Fruit fly (Drosophila melanogaster) whole organism, embryonic: ENCODE measurements around the gene CG15337.

Experiments used
- ATbp ChIP-seq: fragments of 200-800 bp; sonication (Bioruptor generic); optimal IDR thresholded peaks from 2 replicates; lab custom pipeline; 2017; ENCODE audit warnings: missing biosample characterization, mild to moderate bottlenecking, missing genetic modification characterization, missing genetic modification reagents
- CG10321 ChIP-seq: fragments of 200-800 bp; sonication (Bioruptor generic); IDR thresholded peaks from 2 replicates; pipeline ENCODE4 v1.3.6; 2022; ENCODE audit warnings: missing biosample characterization, missing genetic modification characterization
- CG10979 ChIP-seq: fragments of 200-800 bp; sonication (Bioruptor generic); optimal IDR thresholded peaks from 2 replicates; lab custom pipeline; 2018; ENCODE audit warnings: missing biosample characterization, mild to moderate bottlenecking, missing genetic modification characterization, moderate library complexity
- CG11560 ChIP-seq: fragments of 200-800 bp; sonication (Bioruptor generic); IDR thresholded peaks from 3 replicates; pipeline ENCODE4 v1.3.6; 2022; ENCODE audit warnings: missing biosample characterization, missing genetic modification characterization
- CG12104 ChIP-seq: fragments of 200-800 bp; sonication (Bioruptor generic); optimal IDR thresholded peaks from 3 replicates; lab custom pipeline; 2016; ENCODE audit warnings: missing biosample characterization, missing genetic modification characterization
- CG12155 ChIP-seq: fragments of 200-800 bp; sonication (Bioruptor generic); optimal IDR thresholded peaks from 3 replicates; lab custom pipeline; 2016; ENCODE audit warnings: missing biosample characterization, missing genetic modification characterization
- CG12744 ChIP-seq: fragments of 200-800 bp; sonication (Bioruptor generic); optimal IDR thresholded peaks from 2 replicates; lab custom pipeline; 2016; ENCODE audit warnings: missing biosample characterization, missing genetic modification characterization
- CG14014 ChIP-seq: fragments of 200-800 bp; sonication (Bioruptor generic); IDR thresholded peaks from 2 replicates; pipeline ENCODE4 v1.3.6; 2022; ENCODE audit warnings: missing biosample characterization, missing genetic modification characterization
- CG14441 ChIP-seq: fragments of 200-800 bp; sonication (Bioruptor generic); IDR thresholded peaks from 2 replicates; pipeline ENCODE4 v1.3.6; 2022; ENCODE audit warnings: missing biosample characterization, missing genetic modification characterization
- CG15601 ChIP-seq: fragments of 200-800 bp; sonication (Bioruptor generic); optimal IDR thresholded peaks from 3 replicates; lab custom pipeline; 2019; ENCODE audit warnings: missing biosample characterization, mild to moderate bottlenecking, missing genetic modification characterization, moderate library complexity
- CG1603 ChIP-seq: fragments of 200-800 bp; sonication (Bioruptor generic); optimal IDR thresholded peaks from 2 replicates; lab custom pipeline; 2019; ENCODE audit warnings: missing biosample characterization, mild to moderate bottlenecking, missing genetic modification characterization, moderate library complexity
- CG17612 ChIP-seq: fragments of 200-800 bp; sonication (Bioruptor generic); IDR thresholded peaks from 2 replicates; pipeline ENCODE4 v1.3.6; 2022; ENCODE audit warnings: missing biosample characterization, missing genetic modification characterization
- CG1832 ChIP-seq: fragments of 200-800 bp; sonication (Bioruptor generic); optimal IDR thresholded peaks from 2 replicates; lab custom pipeline; 2017; ENCODE audit warnings: missing biosample characterization, mild to moderate bottlenecking, missing genetic modification characterization, inconsistent platforms
- CG2199 ChIP-seq: fragments of 200-800 bp; sonication (Bioruptor generic); IDR thresholded peaks from 3 replicates; pipeline ENCODE4 v1.3.6; 2022; ENCODE audit warnings: missing biosample characterization, missing genetic modification characterization
- CG33557 ChIP-seq: fragments of 200-800 bp; sonication (Bioruptor generic); optimal IDR thresholded peaks from 2 replicates; lab custom pipeline; 2019; ENCODE audit warnings: missing biosample characterization, mild to moderate bottlenecking, missing genetic modification characterization, moderate library complexity
- CG6254 ChIP-seq: fragments of 200-800 bp; sonication (Bioruptor generic); optimal IDR thresholded peaks from 3 replicates; lab custom pipeline; 2017; ENCODE audit warnings: mild to moderate bottlenecking, missing biosample characterization, missing genetic modification reagents, missing genetic modification characterization
- CG6813 ChIP-seq: fragments of 200-800 bp; sonication (Bioruptor generic); optimal IDR thresholded peaks from 2 replicates; lab custom pipeline; 2017; ENCODE audit warnings: missing biosample characterization, missing genetic modification characterization, mild to moderate bottlenecking, moderate library complexity, missing genetic modification reagents
- CG8281 ChIP-seq: fragments of 200-800 bp; sonication (Bioruptor generic); optimal IDR thresholded peaks from 2 replicates; lab custom pipeline; 2018; ENCODE audit warnings: missing biosample characterization, mild to moderate bottlenecking, missing genetic modification characterization, moderate library complexity
- CG9876 ChIP-seq: fragments of 200-800 bp; sonication (Bioruptor generic); optimal IDR thresholded peaks from 2 replicates; lab custom pipeline; 2016; ENCODE audit warnings: missing biosample characterization, missing genetic modification characterization
- E2f1 ChIP-seq: fragments of 200-800 bp; sonication (Bioruptor generic); IDR thresholded peaks from 2 replicates; pipeline ENCODE4 v1.3.6; 2022; ENCODE audit warnings: missing biosample characterization, missing genetic modification characterization
- E2f2 ChIP-seq: fragments of 200-800 bp; sonication (Bioruptor generic); IDR thresholded peaks from 2 replicates; pipeline ENCODE4 v1.3.6; 2022; ENCODE audit warnings: missing biosample characterization, missing genetic modification characterization
- Elba2 ChIP-seq: fragments of 200-800 bp; sonication (Bioruptor generic); optimal IDR thresholded peaks from 3 replicates; lab custom pipeline; 2016; ENCODE audit warnings: missing biosample characterization, missing genetic modification characterization
- HLH4C ChIP-seq: fragments of 200-800 bp; sonication (Bioruptor generic); IDR thresholded peaks from 3 replicates; pipeline ENCODE4 v1.3.6; 2022; ENCODE audit warnings: missing biosample characterization, missing genetic modification characterization; ENCODE audit not compliant: partially characterized antibody
- Hmr ChIP-seq: fragments of 200-800 bp; sonication (Bioruptor generic); optimal IDR thresholded peaks from 3 replicates; lab custom pipeline; 2017; ENCODE audit warnings: mild to moderate bottlenecking, missing biosample characterization, missing genetic modification reagents, missing genetic modification characterization
- Jarid2 ChIP-seq: fragments of 200-800 bp; sonication (Bioruptor generic); optimal IDR thresholded peaks from 3 replicates; lab custom pipeline; 2017; ENCODE audit warnings: mild to moderate bottlenecking, missing biosample characterization, missing genetic modification reagents, missing genetic modification characterization
- Lhr ChIP-seq: fragments of 200-800 bp; sonication (Bioruptor generic); optimal IDR thresholded peaks from 3 replicates; lab custom pipeline; 2017; ENCODE audit warnings: mild to moderate bottlenecking, missing biosample characterization, missing genetic modification reagents, missing genetic modification characterization
- MBD-R2 ChIP-seq: fragments of 200-800 bp; sonication (Bioruptor generic); IDR thresholded peaks from 2 replicates; pipeline ENCODE4 v1.3.6; 2022; ENCODE audit warnings: missing biosample characterization, missing genetic modification characterization
- Nf-YB ChIP-seq: fragments of 200-800 bp; sonication (Bioruptor generic); optimal IDR thresholded peaks from 3 replicates; lab custom pipeline; 2019; ENCODE audit warnings: missing biosample characterization, mild to moderate bottlenecking, missing genetic modification characterization, moderate library complexity
- Oli ChIP-seq: fragments of 200-800 bp; sonication (Bioruptor generic); optimal IDR thresholded peaks from 2 replicates; lab custom pipeline; 2018; ENCODE audit warnings: missing biosample characterization, mild to moderate bottlenecking, missing genetic modification characterization, moderate library complexity
- Ssrp ChIP-seq: fragments of 200-800 bp; sonication (Bioruptor generic); optimal IDR thresholded peaks from 2 replicates; lab custom pipeline; 2018; ENCODE audit warnings: missing biosample characterization, mild to moderate bottlenecking, missing genetic modification characterization, moderate library complexity
- amos ChIP-seq: fragments of 200-800 bp; sonication (Bioruptor generic); IDR thresholded peaks from 2 replicates; pipeline ENCODE4 v1.3.6; 2022; ENCODE audit warnings: missing biosample characterization, missing genetic modification characterization; ENCODE audit not compliant: partially characterized antibody
- bsh ChIP-seq, 2 experiments: fragments of 200-800 bp; sonication (Bioruptor generic); optimal IDR thresholded peaks; 2 replicates each; lab custom pipeline; 2017 to 2018; ENCODE audit warnings: mild to moderate bottlenecking in 2 of 2, missing biosample characterization in 2 of 2, missing genetic modification characterization in 2 of 2, moderate library complexity in 1 of 2
- corto ChIP-seq: fragments of 200-800 bp; sonication (Bioruptor generic); optimal IDR thresholded peaks from 2 replicates; lab custom pipeline; 2016; ENCODE audit warnings: missing biosample characterization, mild to moderate bottlenecking, missing genetic modification characterization, moderate library complexity
- cwo ChIP-seq: fragments of 200-800 bp; sonication (Bioruptor generic); optimal IDR thresholded peaks from 3 replicates; lab custom pipeline; 2017; ENCODE audit warnings: missing biosample characterization, missing genetic modification characterization, mild to moderate bottlenecking, moderate library complexity, missing genetic modification reagents
- dati ChIP-seq: fragments of 200-800 bp; sonication (Bioruptor generic); IDR thresholded peaks from 2 replicates; pipeline ENCODE4 v1.3.6; 2022; ENCODE audit warnings: missing biosample characterization, missing genetic modification characterization
- eve ChIP-seq, 2 experiments: fragments of >200 bp; optimal IDR thresholded peaks; 2 replicates each; lab custom pipeline; 2017; ENCODE audit warnings: missing biosample characterization in 2 of 2, missing genetic modification characterization in 2 of 2
- fd64A ChIP-seq: fragments of 200-800 bp; sonication (Bioruptor generic); optimal IDR thresholded peaks from 3 replicates; lab custom pipeline; 2018; ENCODE audit warnings: missing biosample characterization, mild to moderate bottlenecking, missing genetic modification characterization
- fru ChIP-seq: fragments of >200 bp; optimal IDR thresholded peaks from 2 replicates; lab custom pipeline; 2017
- gt ChIP-seq: fragments of 200-800 bp; sonication (Bioruptor generic); IDR thresholded peaks from 2 replicates; pipeline ENCODE4 v1.3.6; 2022; ENCODE audit warnings: missing biosample characterization, missing genetic modification characterization
- h ChIP-seq: fragments of >200 bp; optimal IDR thresholded peaks from 2 replicates; lab custom pipeline; 2017
- insv ChIP-seq, 2 experiments: fragments of 200-800 bp; sonication (Bioruptor generic); optimal IDR thresholded peaks; 3 replicates each; lab custom pipeline; 2016 to 2018; ENCODE audit warnings: missing biosample characterization in 2 of 2, missing genetic modification characterization in 2 of 2
- mam ChIP-seq: fragments of 200-800 bp; sonication (Bioruptor generic); optimal IDR thresholded peaks from 3 replicates; lab custom pipeline; 2016; ENCODE audit warnings: missing biosample characterization, missing genetic modification characterization
- mld ChIP-seq: fragments of 200-800 bp; sonication (Bioruptor generic); IDR thresholded peaks from 3 replicates; pipeline ENCODE4 v1.3.6; 2022; ENCODE audit warnings: missing biosample characterization, missing genetic modification characterization; ENCODE audit not compliant: partially characterized antibody
- scrt ChIP-seq: fragments of 200-800 bp; sonication (Bioruptor generic); optimal IDR thresholded peaks from 2 replicates; lab custom pipeline; 2018; ENCODE audit warnings: missing biosample characterization, mild to moderate bottlenecking, missing genetic modification characterization, moderate library complexity
- tap ChIP-seq: fragments of 200-800 bp; optimal IDR thresholded peaks from 3 replicates; lab custom pipeline; 2019; ENCODE audit warnings: missing biosample characterization, mild to moderate bottlenecking, missing genetic modification characterization, moderate library complexity
- tgo ChIP-seq: fragments of 200-800 bp; sonication (Bioruptor generic); IDR thresholded peaks from 3 replicates; pipeline ENCODE4 v1.3.6; 2022; ENCODE audit warnings: missing biosample characterization, missing genetic modification characterization
- tup ChIP-seq: fragments of 200-800 bp; sonication (Bioruptor generic); optimal IDR thresholded peaks from 2 replicates; lab custom pipeline; 2016; ENCODE audit warnings: missing biosample characterization, mild to moderate bottlenecking, missing genetic modification characterization, moderate library complexity
- wor ChIP-seq: fragments of 200-800 bp; sonication (Bioruptor generic); IDR thresholded peaks from 2 replicates; pipeline ENCODE4 v1.3.6; 2022; ENCODE audit warnings: missing biosample characterization, missing genetic modification characterization
- zen ChIP-seq: fragments of 200-800 bp; sonication (Bioruptor generic); optimal IDR thresholded peaks from 3 replicates; lab custom pipeline; 2018; ENCODE audit warnings: missing biosample characterization, mild to moderate bottlenecking, missing genetic modification characterization, moderate library complexity
- zfh2 ChIP-seq: fragments of 200-800 bp; sonication (Bioruptor generic); optimal IDR thresholded peaks from 2 replicates; lab custom pipeline; 2016; ENCODE audit warnings: missing biosample characterization, missing genetic modification characterization

The CG15337 gene

dm6 chrX:8196598-8197228 is 36.9 kb downstream of the CG15337 start (continued):
- TF ChIP-seq mld (GFP tag; lab: Robert Waterston, UW), result no peak
- no peak for TF ChIP-seq CG33557 (GFP tag; lab: Kevin White, UChicago)
- TF ChIP-seq CG14014, result peak; percentile 57; the same call in 1 of the 2 replicates
- peak; percentile 39; the same call in 1 of the 2 replicates for TF ChIP-seq E2f2
- TF ChIP-seq CG1603 (tag; lab: Kevin White, UChicago), result peak; percentile 77
- no peak for TF ChIP-seq HLH4C (GFP tag; lab: Robert Waterston, UW)
- no peak for TF ChIP-seq mam
- TF ChIP-seq CG11560, result peak; percentile 52; the same call in 1 of the 3 replicates
- no peak for TF ChIP-seq CG2199 (GFP tag; lab: Robert Waterston, UW)
- TF ChIP-seq Lhr (GFP tag; lab: Kevin White, UChicago), result no peak
- TF ChIP-seq Elba2 (GFP tag; lab: Kevin White, UChicago), result no peak
- TF ChIP-seq fru, result no peak
- no peak for TF ChIP-seq gt (GFP tag; lab: Robert Waterston, UW)
- TF ChIP-seq zfh2, result no peak
- peak; percentile 17 to 67 for TF ChIP-seq bsh (GFP tag; optimal IDR thresholded peaks at IDR 0.05; lab: Kevin White, UChicago)
- no peak for TF ChIP-seq CG12155 (GFP tag; lab: Kevin White, UChicago)
- no peak for TF ChIP-seq CG12744 (GFP tag; lab: Kevin White, UChicago)
- no peak for TF ChIP-seq CG9876 (GFP tag; lab: Kevin White, UChicago)
- TF ChIP-seq dati (GFP tag; lab: Robert Waterston, UW), result no peak
- TF ChIP-seq corto (GFP tag; lab: Kevin White, UChicago), result no peak
- TF ChIP-seq E2f1 (GFP tag; lab: Robert Waterston, UW), result peak; percentile 62
- no peak for TF ChIP-seq scrt (GFP tag; lab: Kevin White, UChicago)
- TF ChIP-seq Hmr (GFP tag; lab: Kevin White, UChicago), result no peak
- no peak for TF ChIP-seq insv (GFP tag; optimal IDR thresholded peaks at IDR 0.05; lab: Kevin White, UChicago)
- no peak for TF ChIP-seq CG8281
- TF ChIP-seq CG10321 (GFP tag; lab: Robert Waterston, UW), result 0 out of 2 replicates have a peak, but pooled peaks have one; percentile 8
- TF ChIP-seq Jarid2 (GFP tag; lab: Kevin White, UChicago), result no peak
- TF ChIP-seq Nf-YB (GFP tag; lab: Kevin White, UChicago), result no peak
- TF ChIP-seq CG6254 (GFP tag; lab: Kevin White, UChicago), result peak; percentile 51
- peak; percentile 50 for TF ChIP-seq ATbp (GFP tag; lab: Kevin White, UChicago)
- TF ChIP-seq fd64A, result no peak
- TF ChIP-seq amos (GFP tag; lab: Robert Waterston, UW), result no peak
- peak; percentile 50 for TF ChIP-seq Ssrp (tag; lab: Kevin White, UChicago)
- peak; percentile 52; the same call in 2 of the 3 replicates for TF ChIP-seq tgo (GFP tag; lab: Robert Waterston, UW)
- no peak for TF ChIP-seq tup
- no peak for TF ChIP-seq CG12104 (GFP tag; lab: Kevin White, UChicago)
- TF ChIP-seq Oli (tag; lab: Kevin White, UChicago), result peak; percentile 59
- TF ChIP-seq zen, result no peak
- TF ChIP-seq tap (tag; lab: Kevin White, UChicago), result peak; percentile 17
- TF ChIP-seq eve (GFP tag; optimal IDR thresholded peaks at IDR 0.05; lab: Kevin White, UChicago), result no peak
- TF ChIP-seq CG15601, result peak; percentile 20
- peak; percentile 47 for TF ChIP-seq CG10979 (tag; lab: Kevin White, UChicago)
- no peak for TF ChIP-seq cwo
- peak; percentile 39; the same call in 1 of the 2 replicates for TF ChIP-seq wor (GFP tag; lab: Robert Waterston, UW)
- peak; percentile 41; the same call in 1 of the 2 replicates for TF ChIP-seq CG14441 (GFP tag; lab: Robert Waterston, UW)
- TF ChIP-seq CG6813 (GFP tag; lab: Kevin White, UChicago), result no peak
- TF ChIP-seq MBD-R2, result no peak
- TF ChIP-seq CG17612 (GFP tag; lab: Robert Waterston, UW), result no peak
- TF ChIP-seq CG1832 (GFP tag; lab: Kevin White, UChicago), result peak; percentile 37
- TF ChIP-seq h (lab: Kevin White, UChicago), result no peak
